Fruit fly (Drosophila melanogaster) whole organism, embryonic: ENCODE data around the gene CG16904.

ENCODE experiments used
- ATbp ChIP-seq: fragments of 200-800 bp; sonication (Bioruptor generic); optimal IDR thresholded peaks from 2 replicates; lab custom pipeline; 2017; ENCODE audit warnings: missing biosample characterization, mild to moderate bottlenecking, missing genetic modification characterization, missing genetic modification reagents
- CG10543 ChIP-seq: fragments of 200-800 bp; sonication (Bioruptor generic); optimal IDR thresholded peaks from 3 replicates; lab custom pipeline; 2017; ENCODE audit warnings: missing biosample characterization, mild to moderate bottlenecking, missing genetic modification characterization, moderate library complexity
- CG10979 ChIP-seq: fragments of 200-800 bp; sonication (Bioruptor generic); optimal IDR thresholded peaks from 2 replicates; lab custom pipeline; 2018; ENCODE audit warnings: missing biosample characterization, mild to moderate bottlenecking, missing genetic modification characterization, moderate library complexity
- CG11456 ChIP-seq: fragments of 200-800 bp; sonication (Bioruptor generic); IDR thresholded peaks from 3 replicates; pipeline ENCODE4 v1.3.6; 2022; ENCODE audit warnings: missing biosample characterization, missing genetic modification characterization
- CG11723 ChIP-seq: fragments of 200-800 bp; sonication (Bioruptor generic); optimal IDR thresholded peaks from 2 replicates; lab custom pipeline; 2017; ENCODE audit warnings: missing biosample characterization, mild to moderate bottlenecking, missing genetic modification characterization
- CG13296 ChIP-seq: fragments of 200-800 bp; sonication (Bioruptor generic); optimal IDR thresholded peaks from 3 replicates; lab custom pipeline; 2018; ENCODE audit warnings: missing biosample characterization, mild to moderate bottlenecking, missing genetic modification characterization
- CG14860 ChIP-seq: fragments of 200-800 bp; sonication (Bioruptor generic); IDR thresholded peaks from 3 replicates; pipeline ENCODE4 v1.3.6; 2022; ENCODE audit warnings: missing biosample characterization, missing genetic modification characterization; ENCODE audit not compliant: partially characterized antibody
- CG14965 ChIP-seq: fragments of 200-800 bp; sonication (Bioruptor generic); optimal IDR thresholded peaks from 2 replicates; lab custom pipeline; 2016; ENCODE audit warnings: missing biosample characterization, missing genetic modification characterization, borderline replicate concordance
- CG15696 ChIP-seq: fragments of 200-800 bp; sonication (Bioruptor generic); optimal IDR thresholded peaks from 2 replicates; lab custom pipeline; 2019; ENCODE audit warnings: missing biosample characterization, mild to moderate bottlenecking, missing genetic modification characterization, moderate library complexity
- CG16779 ChIP-seq: fragments of 200-800 bp; sonication (Bioruptor generic); IDR thresholded peaks from 2 replicates; pipeline ENCODE4 v1.3.6; 2022; ENCODE audit warnings: missing biosample characterization, missing genetic modification characterization
- CG17912 ChIP-seq: fragments of 200-800 bp; sonication (Bioruptor generic); optimal IDR thresholded peaks from 2 replicates; lab custom pipeline; 2018; ENCODE audit warnings: missing biosample characterization, mild to moderate bottlenecking, missing genetic modification characterization
- CG18476 ChIP-seq: fragments of 200-800 bp; sonication (Bioruptor generic); optimal IDR thresholded peaks from 2 replicates; lab custom pipeline; 2016; ENCODE audit warnings: missing biosample characterization, mild to moderate bottlenecking, missing genetic modification characterization
- CG2889 ChIP-seq: fragments of 200-800 bp; sonication (Bioruptor generic); IDR thresholded peaks from 3 replicates; pipeline ENCODE4 v1.3.6; 2022; ENCODE audit warnings: missing biosample characterization, missing genetic modification characterization
- CG31441 ChIP-seq: fragments of 200-800 bp; sonication (Bioruptor generic); IDR thresholded peaks from 2 replicates; pipeline ENCODE4 v1.3.6; 2022; ENCODE audit warnings: missing biosample characterization, missing genetic modification characterization
- CG34422 ChIP-seq: fragments of 200-800 bp; sonication (Bioruptor generic); IDR thresholded peaks from 3 replicates; pipeline ENCODE4 v1.3.6; 2022; ENCODE audit warnings: missing biosample characterization, missing genetic modification characterization
- CG3838 ChIP-seq: fragments of 200-800 bp; sonication (Bioruptor generic); optimal IDR thresholded peaks from 3 replicates; lab custom pipeline; 2016; ENCODE audit warnings: missing biosample characterization, missing genetic modification characterization
- CG4282 ChIP-seq: fragments of 200-800 bp; sonication (Bioruptor generic); optimal IDR thresholded peaks from 2 replicates; lab custom pipeline; 2016; ENCODE audit warnings: missing biosample characterization, missing genetic modification characterization
- CG5953 ChIP-seq: fragments of 200-800 bp; sonication (Bioruptor generic); IDR thresholded peaks from 2 replicates; pipeline ENCODE4 v1.3.6; 2022; ENCODE audit warnings: missing biosample characterization, missing genetic modification characterization
- CG8290 ChIP-seq, 3 experiments: fragments of 200-800 bp; sonication (Bioruptor generic); optimal IDR thresholded peaks; 2 replicates each; lab custom pipeline; 2016 to 2019; ENCODE audit warnings: missing biosample characterization in 3 of 3, missing genetic modification characterization in 3 of 3, mild to moderate bottlenecking in 2 of 3, moderate library complexity in 1 of 3
- CG8765 ChIP-seq: fragments of 200-800 bp; sonication (Bioruptor generic); IDR thresholded peaks from 2 replicates; pipeline ENCODE4 v1.3.6; 2022; ENCODE audit warnings: missing biosample characterization, missing genetic modification characterization
- CG8924 ChIP-seq: fragments of 200-800 bp; optimal IDR thresholded peaks from 3 replicates; lab custom pipeline; 2019; ENCODE audit warnings: missing biosample characterization, mild to moderate bottlenecking, missing genetic modification characterization, moderate library complexity
- CoRest ChIP-seq: fragments of 200-800 bp; sonication (Bioruptor generic); optimal IDR thresholded peaks from 3 replicates; lab custom pipeline; 2018; ENCODE audit warnings: missing biosample characterization, mild to moderate bottlenecking, missing genetic modification characterization, moderate library complexity
- D19B ChIP-seq: fragments of 200-800 bp; sonication (Bioruptor generic); optimal IDR thresholded peaks from 2 replicates; lab custom pipeline; 2017; ENCODE audit warnings: missing biosample characterization, mild to moderate bottlenecking, missing genetic modification characterization
- Dad ChIP-seq: fragments of 200-800 bp; sonication (Bioruptor generic); optimal IDR thresholded peaks from 3 replicates; lab custom pipeline; 2016; ENCODE audit warnings: missing biosample characterization, missing genetic modification characterization
- Dbx ChIP-seq: fragments of 200-800 bp; sonication (Bioruptor generic); IDR thresholded peaks from 3 replicates; pipeline ENCODE4 v1.3.6; 2022; ENCODE audit warnings: missing biosample characterization, missing genetic modification characterization
- Deaf1 ChIP-seq: fragments of 200-800 bp; optimal IDR thresholded peaks from 3 replicates; lab custom pipeline; 2019; ENCODE audit warnings: missing biosample characterization, mild to moderate bottlenecking, missing genetic modification characterization, moderate library complexity
- Gsc ChIP-seq: fragments of 200-800 bp; sonication (Bioruptor generic); IDR thresholded peaks from 2 replicates; pipeline ENCODE4 v1.3.6; 2022; ENCODE audit warnings: missing biosample characterization, missing genetic modification characterization
- HLH4C ChIP-seq: fragments of 200-800 bp; sonication (Bioruptor generic); IDR thresholded peaks from 3 replicates; pipeline ENCODE4 v1.3.6; 2022; ENCODE audit warnings: missing biosample characterization, missing genetic modification characterization; ENCODE audit not compliant: partially characterized antibody
- HLHmδ ChIP-seq: fragments of 200-800 bp; sonication (Bioruptor generic); optimal IDR thresholded peaks from 2 replicates; lab custom pipeline; 2018; ENCODE audit warnings: missing biosample characterization, mild to moderate bottlenecking, missing genetic modification characterization, moderate library complexity
- Hey ChIP-seq: fragments of 200-800 bp; sonication (Bioruptor generic); optimal IDR thresholded peaks from 3 replicates; lab custom pipeline; 2018; ENCODE audit warnings: missing biosample characterization, mild to moderate bottlenecking, missing genetic modification characterization
- Hmr ChIP-seq: fragments of 200-800 bp; sonication (Bioruptor generic); optimal IDR thresholded peaks from 3 replicates; lab custom pipeline; 2017; ENCODE audit warnings: mild to moderate bottlenecking, missing biosample characterization, missing genetic modification reagents, missing genetic modification characterization
- MESR4 ChIP-seq: fragments of 200-800 bp; sonication (Bioruptor generic); optimal IDR thresholded peaks from 2 replicates; lab custom pipeline; 2018; ENCODE audit warnings: missing biosample characterization, mild to moderate bottlenecking, missing genetic modification characterization, moderate library complexity
- NK7.1 ChIP-seq: fragments of 200-800 bp; sonication (Bioruptor generic); optimal IDR thresholded peaks from 3 replicates; lab custom pipeline; 2016; ENCODE audit warnings: missing biosample characterization, missing genetic modification characterization
- ac ChIP-seq: fragments of 200-800 bp; sonication (Bioruptor generic); optimal IDR thresholded peaks from 3 replicates; lab custom pipeline; 2017; ENCODE audit warnings: missing biosample characterization, mild to moderate bottlenecking, missing genetic modification characterization
- ato ChIP-seq: fragments of 200-800 bp; sonication (Bioruptor generic); IDR thresholded peaks from 2 replicates; pipeline ENCODE4 v1.3.6; 2022; ENCODE audit warnings: missing biosample characterization, missing genetic modification characterization; ENCODE audit not compliant: partially characterized antibody
- croc ChIP-seq: fragments of 200-800 bp; sonication (Bioruptor generic); conservative IDR thresholded peaks from 3 replicates; pipeline ENCODE4 v1.3.6; 2022; ENCODE audit warnings: missing biosample characterization, missing genetic modification characterization
- dysf ChIP-seq: fragments of 200-800 bp; sonication (Bioruptor generic); IDR thresholded peaks from 3 replicates; pipeline ENCODE4 v1.3.6; 2022; ENCODE audit warnings: missing biosample characterization, missing genetic modification characterization
- ems ChIP-seq: fragments of 200-800 bp; sonication (Bioruptor generic); optimal IDR thresholded peaks from 3 replicates; lab custom pipeline; 2016; ENCODE audit warnings: missing biosample characterization, missing genetic modification characterization
- fd3F ChIP-seq: fragments of 200-800 bp; sonication (Bioruptor generic); optimal IDR thresholded peaks from 2 replicates; lab custom pipeline; 2018; ENCODE audit warnings: missing biosample characterization, mild to moderate bottlenecking, missing genetic modification characterization, moderate library complexity
- fru ChIP-seq: fragments of >200 bp; optimal IDR thresholded peaks from 2 replicates; lab custom pipeline; 2017
- ham ChIP-seq: fragments of 200-800 bp; sonication (Bioruptor generic); IDR thresholded peaks from 2 replicates; pipeline ENCODE4 v1.3.6; 2022; ENCODE audit warnings: missing biosample characterization, missing genetic modification characterization
- insv ChIP-seq, 2 experiments: fragments of 200-800 bp; sonication (Bioruptor generic); optimal IDR thresholded peaks; 3 replicates each; lab custom pipeline; 2016 to 2018; ENCODE audit warnings: missing biosample characterization in 2 of 2, missing genetic modification characterization in 2 of 2
- onecut ChIP-seq: fragments of 200-800 bp; sonication (Bioruptor generic); IDR thresholded peaks from 2 replicates; pipeline ENCODE4 v1.3.6; 2022; ENCODE audit warnings: missing biosample characterization, missing genetic modification characterization
- pita ChIP-seq: fragments of 200-800 bp; sonication (Bioruptor generic); optimal IDR thresholded peaks from 2 replicates; lab custom pipeline; 2017; ENCODE audit warnings: missing biosample characterization, mild to moderate bottlenecking, missing genetic modification characterization
- sens ChIP-seq: fragments of 200-800 bp; sonication (Bioruptor generic); peaks from one replicate; lab custom pipeline; 2016; ENCODE audit warnings: missing biosample characterization, missing genetic modification characterization
- sens-2 ChIP-seq: fragments of 200-800 bp; sonication (Bioruptor generic); IDR thresholded peaks from 2 replicates; pipeline ENCODE4 v1.3.6; 2022; ENCODE audit warnings: missing biosample characterization, missing genetic modification characterization
- vvl ChIP-seq: fragments of 200-800 bp; sonication (Bioruptor generic); IDR thresholded peaks from 2 replicates; pipeline ENCODE4 v1.3.6; 2022; ENCODE audit warnings: missing biosample characterization, missing genetic modification characterization
- wek ChIP-seq: fragments of 200-800 bp; sonication (Bioruptor generic); optimal IDR thresholded peaks from 3 replicates; lab custom pipeline; 2018; ENCODE audit warnings: missing biosample characterization, mild to moderate bottlenecking, missing genetic modification characterization, moderate library complexity
- z ChIP-seq: fragments of 200-800 bp; sonication (Bioruptor generic); IDR thresholded peaks from 3 replicates; pipeline ENCODE4 v1.3.6; 2022; ENCODE audit warnings: missing biosample characterization, missing genetic modification characterization

Gene CG16904

DNA sequence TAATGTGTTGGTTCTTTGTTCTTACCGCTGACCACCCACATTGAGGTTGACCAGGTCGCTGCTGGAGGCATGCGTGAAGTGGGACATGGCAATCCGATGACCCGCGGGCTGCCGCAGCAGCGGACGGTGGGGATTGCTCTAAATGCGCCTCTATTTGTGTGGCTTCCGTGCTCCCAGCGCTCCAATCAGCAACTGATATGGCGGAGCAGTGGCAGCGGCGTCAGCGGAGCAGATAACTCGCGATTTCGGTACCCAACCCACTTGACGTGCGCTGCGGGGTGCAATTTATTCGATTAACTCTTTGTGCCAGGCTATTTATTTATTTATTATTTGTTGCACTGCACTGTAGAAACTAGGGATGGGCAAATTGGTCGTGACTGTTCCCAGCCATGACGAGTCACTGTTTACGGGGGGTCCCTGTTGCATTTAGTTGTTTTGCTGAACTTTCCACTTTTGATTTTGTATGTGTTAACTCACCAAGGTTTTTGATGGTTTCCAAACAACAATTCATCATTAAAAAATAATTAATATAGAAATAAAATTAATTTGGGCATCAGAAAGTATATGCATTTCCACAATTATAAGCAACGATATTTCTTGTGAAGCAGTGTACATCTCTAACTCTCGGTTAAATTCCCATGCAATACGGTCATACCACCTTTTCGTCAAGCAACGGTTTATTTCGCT lies 16.0 kb downstream of the CG16904 start, which contains the start of the genes CG9467 and CG8526 (continued):
- TF ChIP-seq CG18476 (GFP tag; lab: Kevin White, UChicago) (peak; percentile 25), ATbp (GFP tag; lab: Kevin White, UChicago) (no peak), croc (GFP tag; lab: Robert Waterston, UW) (peak; percentile 52; the same call in 2 of the 3 replicates), vvl (peak; percentile 65; the same call in 1 of the 2 replicates), ems (GFP tag; lab: Kevin White, UChicago) (peak; percentile 24), CG31441 (GFP tag; lab: Robert Waterston, UW) (peak; percentile 97), Gsc (GFP tag; lab: Robert Waterston, UW) (no peak), z (GFP tag; lab: Robert Waterston, UW) (no peak), CG5953 (no peak), CG14860 (GFP tag; lab: Robert Waterston, UW) (peak; percentile 72), CG34422 (GFP tag; lab: Robert Waterston, UW) (peak; percentile 50; the same call in 1 of the 3 replicates), CG2889 (GFP tag; lab: Robert Waterston, UW) (peak; percentile 69; the same call in 2 of the 3 replicates), CG8924 (tag; lab: Kevin White, UChicago) (peak; percentile 77), CG11723 (GFP tag; lab: Kevin White, UChicago) (no peak), onecut (GFP tag; lab: Robert Waterston, UW) (no peak), fd3F (GFP tag; lab: Kevin White, UChicago) (peak; percentile 58), MESR4 (GFP tag; lab: Kevin White, UChicago) (peak; percentile 86), Dbx (GFP tag; lab: Robert Waterston, UW) (peak; percentile 70; the same call in 2 of the 3 replicates), fru (lab: Kevin White, UChicago) (no peak), CG10543 (GFP tag; lab: Kevin White, UChicago) (peak; percentile 77), Deaf1 (no peak), HLHmδ (GFP tag; lab: Kevin White, UChicago) (no peak), Hey (tag; lab: Kevin White, UChicago) (no peak), CG16779 (GFP tag; lab: Robert Waterston, UW) (no peak), Hmr (GFP tag; lab: Kevin White, UChicago) (peak; percentile 74), dysf (GFP tag; lab: Robert Waterston, UW) (peak; percentile 61; the same call in 1 of the 3 replicates), CG15696 (peak; percentile 77), ac (GFP tag; lab: Kevin White, UChicago) (no peak), CG8290 (GFP tag; optimal IDR thresholded peaks at IDR 0.05; lab: Kevin White, UChicago) (peak; percentile 60), CG8290 (tag; optimal IDR thresholded peaks at IDR 0.05; lab: Kevin White, UChicago) (no peak), HLH4C (GFP tag; lab: Robert Waterston, UW) (peak; percentile 71), CG11456 (GFP tag; lab: Robert Waterston, UW) (0 out of 3 replicates have a peak, but pooled peaks have one; percentile 39), CoRest (tag; lab: Kevin White, UChicago) (peak; percentile 89), CG4282 (GFP tag; lab: Kevin White, UChicago) (no peak), pita (GFP tag; lab: Kevin White, UChicago) (no peak), CG3838 (GFP tag; lab: Kevin White, UChicago) (no peak), CG17912 (no peak), CG14965 (GFP tag; lab: Kevin White, UChicago) (no peak), sens-2 (0 out of 2 replicates have a peak, but pooled peaks have one; percentile 9), Dad (no peak), sens (GFP tag; lab: Kevin White, UChicago) (no peak), NK7.1 (GFP tag; lab: Kevin White, UChicago) (no peak), CG10979 (tag; lab: Kevin White, UChicago) (peak; percentile 38), insv (GFP tag; optimal IDR thresholded peaks at IDR 0.05; lab: Kevin White, UChicago) (peak in 1 of 2 experiments; percentile 37), CG13296 (GFP tag; lab: Kevin White, UChicago) (no peak), CG8765 (peak; percentile 51), D19B (GFP tag; lab: Kevin White, UChicago) (peak; percentile 50), ato (GFP tag; lab: Robert Waterston, UW) (no peak), ham (GFP tag; lab: Robert Waterston, UW) (no peak), wek (GFP tag; lab: Kevin White, UChicago) (no peak)
